Fruit fly (Drosophila melanogaster): ENCODE measurements around the gene Irp-1B.

DNA sequence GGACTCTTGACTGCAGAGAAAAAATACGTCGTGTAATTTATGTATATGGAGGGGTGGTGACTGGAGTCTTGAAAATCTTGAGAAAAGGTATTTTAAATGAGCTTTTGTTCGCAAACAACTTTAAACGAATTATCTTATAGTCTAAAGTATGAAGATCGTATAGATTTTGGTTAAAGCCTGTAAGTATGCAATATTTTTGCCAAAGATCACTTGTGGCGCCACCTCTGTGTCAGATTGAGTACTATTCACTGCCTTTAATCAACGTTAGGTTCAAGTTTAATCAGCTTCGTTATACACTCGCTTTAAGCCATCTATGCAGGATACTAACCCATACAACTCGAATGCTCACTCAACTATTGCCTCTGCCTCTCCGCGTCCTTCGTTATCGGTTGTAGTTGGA is 24.3 kb upstream of the Irp-1B start:
- no peak for TF ChIP-seq esn (GFP tag; optimal IDR thresholded peaks at IDR 0.05)
- no peak for TF ChIP-seq Blimp-1 (GFP tag; optimal IDR thresholded peaks at IDR 0.05)
- TF ChIP-seq OdsH (GFP tag; optimal IDR thresholded peaks at IDR 0.05): no peak
- TF ChIP-seq CG11762 (GFP tag; optimal IDR thresholded peaks at IDR 0.05; ENCODE audit: insufficient read depth): no peak
